Worm (Caenorhabditis elegans): ENCODE data around the gene ptb-1.

The ptb-1 gene

DNA sequence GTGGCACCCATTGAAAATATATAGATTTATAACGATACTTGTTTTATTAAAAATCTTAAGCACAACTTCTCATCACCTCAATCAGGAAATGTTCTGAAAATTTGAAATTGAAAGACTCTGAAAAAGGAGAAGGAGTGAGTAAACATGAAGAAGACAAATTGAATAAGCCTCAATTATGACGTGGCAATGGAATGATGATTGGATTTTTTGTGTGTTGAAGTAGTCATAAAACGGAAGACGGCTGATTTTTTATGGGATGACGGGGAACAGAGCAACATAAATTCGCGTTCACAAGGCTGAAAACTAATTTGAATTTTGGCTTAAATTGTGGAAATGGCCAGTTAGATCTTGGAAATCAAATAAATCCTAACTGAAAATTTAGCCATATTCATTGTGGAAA, 56.1 kb downstream of the ptb-1 start, which contains the start of gene glb-12:
glb-12 (minus strand) TSS at position 101 of the 400 bp plus-strand sequence.
- no peak for TF ChIP-seq tbx-37 (GFP tag; conservative IDR thresholded peaks at IDR 0.05)

DNA sequence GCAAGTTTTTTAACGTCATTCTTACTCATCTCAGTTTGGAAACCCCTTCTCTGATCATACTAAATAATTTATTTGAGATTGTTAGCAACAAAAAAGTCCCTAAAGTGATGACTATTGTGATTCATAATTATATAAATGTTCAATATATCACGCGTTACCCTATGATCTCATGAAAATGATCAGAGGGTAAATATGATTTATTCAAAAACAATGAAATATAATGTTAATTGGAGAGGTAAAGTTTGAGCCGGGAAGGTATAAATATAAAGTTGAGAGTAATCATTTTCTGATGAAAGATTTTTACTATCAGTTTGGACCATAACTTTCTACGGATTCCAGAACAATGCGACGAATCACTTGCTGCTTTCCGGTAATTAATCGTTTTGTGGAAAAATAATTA, 61.7 kb downstream of the ptb-1 start, which contains the start of gene C52A11.3:
C52A11.3 (plus strand) TSS at position 301 of the 400 bp plus-strand sequence.
- no peak for TF ChIP-seq hmg-4 (GFP tag; optimal IDR thresholded peaks at IDR 0.05)
